Worm (Caenorhabditis elegans): ENCODE measurements around the gene C48B4.11.

DNA sequence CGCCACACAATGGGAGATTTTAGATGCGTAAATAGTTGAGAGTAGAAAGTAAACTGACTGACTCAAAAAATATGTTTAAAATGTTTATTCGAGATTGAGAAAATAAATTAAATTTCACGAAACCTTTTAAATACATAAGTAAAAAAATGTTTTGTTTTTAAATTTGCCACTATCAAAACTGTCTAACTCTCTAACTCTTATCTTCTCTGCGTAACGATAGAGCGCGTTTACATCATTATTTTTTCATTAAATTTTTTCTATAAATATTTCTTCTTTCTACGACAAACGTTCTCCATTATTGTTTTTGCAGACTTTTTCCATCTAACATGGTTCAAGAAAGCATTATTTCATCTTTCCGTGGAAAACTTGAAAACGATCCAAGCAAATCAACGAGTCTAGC is 23.1 kb downstream of the C48B4.11 start, which contains the start of gene eif-2Balpha:
- TF ChIP-seq snpc-4 (tag; optimal IDR thresholded peaks at IDR 0.05) (no peak), hlh-30 (tag; optimal IDR thresholded peaks at IDR 0.05; ENCODE audit: insufficient read depth) (peak; percentile 40), zag-1 (tag; optimal IDR thresholded peaks at IDR 0.05) (no peak), lin-13 (GFP tag; optimal IDR thresholded peaks at IDR 0.05) (no peak), fkh-10 (GFP tag; optimal IDR thresholded peaks at IDR 0.05) (no peak), lin-15B (tag; optimal IDR thresholded peaks at IDR 0.05) (no peak), ama-1 (optimal IDR thresholded peaks at IDR 0.05) (no peak)

Measured in whole organism, L4 larva.